Worm (Caenorhabditis elegans): ENCODE measurements around the gene F08C6.18.

DNA sequence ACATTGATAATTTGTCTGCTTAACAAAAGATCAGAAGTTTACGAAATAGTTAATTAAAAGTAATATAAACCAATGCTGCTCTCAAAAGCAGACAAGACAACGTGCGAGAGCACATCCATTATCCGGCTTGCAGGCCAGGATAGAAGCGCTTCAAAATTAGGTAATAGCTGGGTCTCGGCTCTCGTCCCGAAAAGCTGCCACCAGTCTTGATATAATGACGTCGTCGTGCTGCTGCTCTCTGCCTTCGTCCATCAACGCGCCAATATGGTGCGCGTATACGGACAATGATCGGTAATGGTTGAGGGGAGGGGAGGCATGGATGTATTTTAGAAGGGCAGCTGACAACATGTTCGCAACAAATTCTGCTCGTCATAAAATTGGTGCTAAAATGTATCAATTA lies 39.0 kb downstream of the F08C6.18 start:
- TF ChIP-seq mep-1 (tag; optimal IDR thresholded peaks at IDR 0.05) (no peak), nhr-237 (tag; optimal IDR thresholded peaks at IDR 0.05) (no peak), hlh-1 (tag; optimal IDR thresholded peaks at IDR 0.05) (no peak), nhr-76 (tag; optimal IDR thresholded peaks at IDR 0.05) (no peak)
